Fruit fly (Drosophila melanogaster) Kc167 (cell line): ENCODE measurements around the gene CG1142.

Experiments
- Myc ChIP-seq: fragments of >200 bp; optimal IDR thresholded peaks from 2 replicates; lab custom pipeline; 2017; ENCODE audit warnings: missing external identifiers
- Sin3A ChIP-seq: fragments of >200 bp; optimal IDR thresholded peaks from 2 replicates; lab custom pipeline; 2018; ENCODE audit warnings: missing external identifiers
- h ChIP-seq: fragments of >200 bp; optimal IDR thresholded peaks from 3 replicates; lab custom pipeline; 2018; ENCODE audit warnings: missing external identifiers
- insv ChIP-seq: fragments of >200 bp; optimal IDR thresholded peaks from 3 replicates; lab custom pipeline; 2018; ENCODE audit warnings: missing external identifiers
- psq ChIP-seq: fragments of >200 bp; optimal IDR thresholded peaks from 2 replicates; lab custom pipeline; 2017; ENCODE audit warnings: missing external identifiers
- ttk ChIP-seq: sonication (Bioruptor generic); optimal IDR thresholded peaks from 2 replicates; lab custom pipeline; 2017; ENCODE audit warnings: missing external identifiers

Gene CG1142

DNA sequence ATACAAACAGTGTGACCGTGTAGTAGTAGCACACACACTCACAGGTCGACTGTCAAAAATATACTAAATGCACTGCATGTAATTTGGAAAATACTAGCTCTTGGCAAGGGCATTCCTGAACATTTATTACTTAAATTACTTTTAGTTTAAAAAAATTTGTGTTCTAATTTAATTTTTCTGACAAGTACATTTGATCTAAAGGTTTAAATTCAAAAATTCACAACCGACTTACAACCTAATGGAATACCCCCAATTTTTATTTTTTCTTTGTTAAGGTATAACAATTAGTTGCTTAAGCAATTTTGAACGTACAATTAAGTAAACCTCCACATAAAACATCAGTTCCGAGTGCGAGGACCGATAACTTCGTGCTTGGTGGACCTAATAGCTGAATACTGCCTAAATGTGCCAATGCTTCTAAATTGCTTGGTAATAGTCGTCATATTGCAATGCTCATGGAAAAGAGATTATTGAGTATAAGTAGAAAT is at the start of gene CG1142:
Gene CG1142 (minus strand): TSS at position 15 of the 488 bp plus-strand sequence.
- TF ChIP-seq Myc (lab: Kevin White, UChicago) = no peak
- TF ChIP-seq ttk (lab: Kevin White, UChicago) = no peak
- TF ChIP-seq psq (lab: Kevin White, UChicago) = no peak

DNA sequence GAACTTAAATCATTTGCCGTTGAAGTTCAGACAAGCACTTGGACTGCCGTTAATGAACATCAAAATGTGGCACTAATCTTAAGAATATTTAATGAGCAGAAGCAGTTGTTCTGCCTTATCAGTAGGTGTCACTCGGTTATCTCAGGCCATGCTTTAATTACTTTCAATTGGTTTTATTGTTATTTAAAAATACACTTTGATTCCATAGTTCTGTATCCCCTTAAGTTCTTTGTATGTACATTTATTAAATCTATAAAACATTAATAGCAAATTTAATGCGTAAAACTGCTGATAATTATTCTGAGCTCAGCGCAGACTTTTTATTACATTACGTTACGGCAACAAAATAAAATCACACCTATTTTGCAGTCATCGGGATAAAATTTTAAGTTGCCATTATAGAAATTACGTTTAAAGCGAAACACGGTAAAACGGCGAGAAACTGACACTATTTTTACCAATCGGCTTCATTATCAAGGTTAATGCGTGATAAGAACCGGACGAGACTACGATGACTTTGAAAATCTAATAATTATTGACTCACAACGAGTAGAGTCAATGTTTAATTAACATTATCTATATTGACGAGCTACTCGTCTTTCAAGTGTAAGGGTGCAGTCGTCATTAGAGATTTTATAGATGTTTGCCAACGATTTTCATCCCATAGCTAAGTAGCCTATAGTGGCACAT is 48.8 kb upstream of the CG1142 start:
- TF ChIP-seq Sin3A (lab: Kevin White, UChicago) (no peak), ttk (lab: Kevin White, UChicago) (no peak), psq (lab: Kevin White, UChicago) (no peak), Myc (lab: Kevin White, UChicago) (no peak), h (lab: Kevin White, UChicago) (no peak), insv (lab: Kevin White, UChicago) (no peak)

DNA sequence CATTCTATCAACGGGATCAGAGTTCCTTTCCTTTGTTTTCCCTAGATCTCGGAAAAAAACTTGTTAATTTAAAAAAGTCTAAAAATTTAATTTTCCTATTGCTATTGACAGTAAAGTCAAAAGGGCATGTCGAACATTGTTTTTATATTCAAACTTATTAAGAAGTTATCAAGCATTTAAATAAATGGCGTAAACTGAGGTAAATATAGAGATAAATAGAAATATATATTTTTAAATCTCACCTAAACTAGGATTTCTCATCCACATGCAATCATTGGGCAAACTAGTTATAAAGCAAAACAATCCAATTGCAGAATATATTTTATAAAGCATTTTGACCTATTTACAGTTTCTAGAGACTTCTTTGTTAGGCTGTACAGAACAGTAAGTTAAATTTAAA is 45.8 kb upstream of the CG1142 start, which contains the start of gene Ubc84D:
Gene Ubc84D (minus strand): TSS at position 101 of the 400 bp plus-strand sequence.
- no peak for TF ChIP-seq Sin3A (lab: Kevin White, UChicago)
- no peak for TF ChIP-seq psq (lab: Kevin White, UChicago)
- no peak for TF ChIP-seq insv (lab: Kevin White, UChicago)
- no peak for TF ChIP-seq h (lab: Kevin White, UChicago)
- no peak for TF ChIP-seq Myc (lab: Kevin White, UChicago)
- TF ChIP-seq ttk (lab: Kevin White, UChicago) = no peak

DNA sequence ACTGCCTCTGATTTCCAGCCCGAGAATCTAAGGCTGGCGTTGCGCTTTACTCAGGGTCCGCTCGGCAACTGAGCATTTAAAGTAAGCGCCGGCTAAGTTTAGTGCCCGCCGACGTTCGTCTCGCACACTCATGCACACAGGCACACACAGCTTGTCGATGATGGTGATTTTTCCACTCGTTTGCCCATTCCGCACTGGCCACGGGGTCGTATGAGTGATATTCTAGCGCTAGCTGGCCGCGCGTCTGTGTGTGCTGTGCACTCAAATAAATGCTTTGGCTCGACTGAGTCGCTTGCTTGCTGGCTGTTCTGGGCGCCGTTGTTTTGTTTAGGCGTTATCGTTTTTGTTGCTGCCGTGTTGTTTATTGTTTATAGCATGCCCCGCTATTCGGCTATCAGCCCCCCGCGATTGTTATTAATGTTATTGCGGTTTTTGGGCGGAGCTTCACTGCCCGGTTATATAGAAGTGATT is 42.1 kb upstream of the CG1142 start, which contains the start of gene alpha-Est8:
Gene alpha-Est8 (minus strand): TSS at position 72 of the 471 bp plus-strand sequence.
- no peak for TF ChIP-seq psq (lab: Kevin White, UChicago)
- no peak for TF ChIP-seq Myc (lab: Kevin White, UChicago)
- no peak for TF ChIP-seq ttk (lab: Kevin White, UChicago)
- TF ChIP-seq insv (lab: Kevin White, UChicago) = no peak
- TF ChIP-seq h (lab: Kevin White, UChicago) = no peak
- no peak for TF ChIP-seq Sin3A (lab: Kevin White, UChicago)

DNA sequence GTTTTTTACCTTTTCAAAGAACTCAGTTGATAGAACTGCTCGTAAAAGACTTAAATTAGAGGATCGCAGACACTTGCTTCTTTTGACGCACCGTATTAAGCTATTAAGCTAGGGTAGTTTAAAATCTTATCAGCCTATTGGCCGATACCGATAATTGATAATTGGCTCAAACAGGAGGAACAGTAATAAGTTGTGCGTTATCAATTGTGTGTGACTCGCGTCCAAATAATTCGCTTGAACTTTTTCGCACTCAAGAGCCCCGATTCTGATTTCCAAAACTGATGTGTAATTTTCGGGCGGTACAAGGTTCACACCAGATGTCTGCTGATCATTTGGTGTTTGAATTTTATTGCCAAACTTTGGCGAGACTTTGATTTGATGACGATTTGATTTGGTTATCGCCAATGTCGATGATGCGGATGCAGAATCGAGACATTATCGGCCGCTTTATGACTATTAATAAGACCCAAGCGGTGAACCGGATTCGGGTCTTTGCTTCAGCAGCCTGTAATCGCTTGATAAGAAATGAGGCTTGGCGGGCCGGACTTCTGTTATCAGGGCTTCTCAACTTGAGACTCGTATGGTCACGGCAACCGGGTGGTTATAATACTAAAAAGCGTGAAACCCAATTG is 40.8 kb upstream of the CG1142 start:
- TF ChIP-seq ttk (lab: Kevin White, UChicago) (no peak), Myc (lab: Kevin White, UChicago) (no peak), Sin3A (lab: Kevin White, UChicago) (no peak), psq (lab: Kevin White, UChicago) (no peak)

DNA sequence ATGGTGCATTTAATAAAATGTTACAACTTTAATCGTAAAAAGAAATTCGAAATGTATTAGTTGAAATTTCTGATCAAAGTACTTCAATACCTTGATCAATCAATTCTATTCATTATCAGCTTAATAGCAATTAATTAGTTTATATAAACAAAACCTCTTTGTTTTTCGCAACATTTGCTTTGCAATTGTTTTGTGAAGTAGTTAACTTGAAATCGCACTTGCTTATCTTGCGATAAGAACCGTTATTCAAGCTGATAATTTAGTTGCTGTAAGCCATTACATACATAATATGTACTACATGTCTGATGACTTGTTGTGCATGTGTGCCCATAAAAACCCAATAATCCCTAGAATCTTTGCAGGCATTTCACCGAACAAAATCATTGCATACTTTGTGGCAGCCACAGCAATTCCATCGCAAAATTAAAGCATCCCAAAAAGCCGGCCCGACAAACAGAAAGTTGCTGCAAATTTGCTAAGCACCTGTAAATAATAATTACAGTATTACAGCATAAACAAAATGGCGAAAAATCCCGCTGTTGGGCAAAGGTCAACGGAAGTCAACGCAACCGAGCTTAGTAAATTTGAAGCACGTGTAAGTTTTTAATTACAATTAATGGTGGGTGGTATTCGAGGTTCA is 34.7 kb upstream of the CG1142 start:
- TF ChIP-seq psq (lab: Kevin White, UChicago) (no peak), h (lab: Kevin White, UChicago) (no peak), Myc (lab: Kevin White, UChicago) (no peak), insv (lab: Kevin White, UChicago) (no peak), ttk (lab: Kevin White, UChicago) (no peak), Sin3A (lab: Kevin White, UChicago) (no peak)

DNA sequence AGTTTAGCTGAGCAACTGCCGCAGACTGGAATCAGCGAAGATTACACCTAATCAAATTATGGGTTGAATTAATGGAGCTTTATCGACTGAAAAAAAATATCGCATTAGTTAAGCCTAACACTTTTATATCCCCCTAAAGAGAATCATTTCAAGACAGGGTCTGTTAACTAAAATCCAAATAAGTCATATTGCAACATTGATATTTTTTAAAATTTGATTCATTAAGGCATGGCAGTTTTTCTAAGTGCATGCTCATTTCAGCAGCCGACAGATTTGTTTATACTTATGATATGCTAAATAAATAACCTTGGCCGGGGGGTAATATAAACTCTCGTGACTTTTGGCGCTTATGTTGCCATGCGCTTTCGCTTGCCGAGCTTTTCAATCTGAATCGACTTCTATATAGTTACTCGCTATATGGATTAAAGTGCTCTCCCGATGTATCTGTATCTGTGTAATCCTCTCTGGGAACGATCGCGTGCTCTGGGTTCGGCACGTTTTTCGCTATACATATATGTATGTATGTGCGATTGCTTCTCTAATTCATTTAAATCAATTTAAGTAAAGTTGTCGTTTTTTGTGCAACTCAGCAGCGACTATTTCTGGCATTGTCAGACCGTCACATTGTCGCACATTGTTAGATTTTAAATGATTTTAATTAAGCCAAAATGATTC is 32.9 kb upstream of the CG1142 start:
- TF ChIP-seq Sin3A (lab: Kevin White, UChicago) (no peak), h (lab: Kevin White, UChicago) (no peak), ttk (lab: Kevin White, UChicago) (no peak), insv (lab: Kevin White, UChicago) (no peak), psq (lab: Kevin White, UChicago) (no peak), Myc (lab: Kevin White, UChicago) (no peak)

DNA sequence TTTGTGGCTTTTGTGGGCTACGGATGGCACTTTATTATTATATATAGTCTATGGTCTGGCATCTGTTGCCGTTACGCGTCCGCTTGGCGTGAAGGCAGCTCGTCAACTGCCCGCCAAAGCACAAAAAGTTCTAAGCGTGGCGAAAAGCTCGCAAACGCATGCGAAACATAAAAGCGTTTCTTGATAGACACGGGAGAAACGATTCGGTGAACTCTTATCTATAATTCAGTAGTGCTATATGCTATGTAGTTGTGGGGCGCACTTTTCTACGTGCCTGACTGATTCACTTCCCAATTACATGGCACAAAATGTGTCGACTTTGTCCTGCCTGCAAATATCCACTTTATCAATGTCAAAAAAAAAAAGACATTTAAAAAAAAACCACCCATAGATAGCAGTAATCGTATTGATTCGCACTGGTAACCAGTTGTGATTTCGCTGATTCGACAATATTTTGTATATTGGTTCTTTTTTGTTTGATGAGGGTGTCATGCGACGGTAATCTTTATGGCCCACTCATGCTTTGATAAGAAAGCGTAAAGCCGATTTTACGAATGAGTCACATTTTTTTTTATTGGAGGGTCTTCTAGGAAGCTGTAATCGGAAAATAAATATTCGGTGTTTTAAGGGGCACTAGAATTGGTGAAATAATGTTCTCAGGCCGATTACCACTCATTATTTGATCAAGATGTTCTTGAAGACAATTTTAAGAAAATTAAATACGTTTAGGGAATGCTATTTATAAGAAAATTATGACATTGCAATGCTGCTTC is 31.6 kb upstream of the CG1142 start, which contains the start of gene alpha-Est9:
Gene alpha-Est9 (minus strand): TSS at position 110 of the 773 bp plus-strand sequence.
- no peak for TF ChIP-seq Sin3A (lab: Kevin White, UChicago)
- TF ChIP-seq Myc (lab: Kevin White, UChicago) = no peak
- no peak for TF ChIP-seq ttk (lab: Kevin White, UChicago)
- TF ChIP-seq insv (lab: Kevin White, UChicago) = no peak
- TF ChIP-seq psq (lab: Kevin White, UChicago) = no peak
- TF ChIP-seq h (lab: Kevin White, UChicago) = no peak

DNA sequence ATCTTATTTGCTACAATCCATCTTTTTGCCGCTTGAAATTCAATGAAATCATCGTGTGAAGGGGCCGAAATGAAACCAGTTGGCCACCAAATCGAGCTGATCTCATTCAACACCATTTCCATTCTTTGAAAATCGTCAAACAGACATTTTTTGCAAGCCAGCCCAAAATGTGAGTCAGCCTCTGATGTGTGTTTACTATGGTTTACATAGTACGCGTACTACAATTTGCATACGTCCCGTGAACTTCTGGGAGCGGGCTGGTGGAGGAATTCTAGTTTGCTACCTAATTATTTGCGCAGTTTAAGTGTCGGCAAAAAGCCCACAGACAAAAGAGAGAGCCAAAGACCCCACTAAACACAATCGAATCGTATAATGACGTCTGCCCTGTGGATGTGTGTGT is 29.6 kb upstream of the CG1142 start:
- no peak for TF ChIP-seq Myc (lab: Kevin White, UChicago)
- TF ChIP-seq ttk (lab: Kevin White, UChicago) = no peak
- no peak for TF ChIP-seq psq (lab: Kevin White, UChicago)
- no peak for TF ChIP-seq insv (lab: Kevin White, UChicago)
- TF ChIP-seq h (lab: Kevin White, UChicago) = no peak
- no peak for TF ChIP-seq Sin3A (lab: Kevin White, UChicago)

DNA sequence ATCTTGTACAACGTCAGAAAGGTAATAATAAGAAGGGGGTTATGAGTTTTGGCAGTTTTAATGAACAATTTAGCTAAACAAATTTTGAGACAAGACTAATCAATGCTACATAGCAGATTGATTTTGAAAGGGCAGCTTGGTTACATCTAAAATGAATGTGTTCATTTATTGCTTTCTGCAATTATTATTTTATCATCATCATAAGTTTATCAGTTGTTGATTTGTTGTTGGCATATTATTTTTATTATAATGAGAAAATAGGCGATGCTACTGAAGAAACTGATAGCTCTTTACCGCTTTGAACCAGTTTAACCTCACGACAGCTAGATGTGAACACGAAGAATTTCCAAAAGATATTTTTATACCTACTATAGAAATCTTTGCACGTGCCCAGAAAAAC is 28.7 kb upstream of the CG1142 start, which contains the start of gene Mics1:
Gene Mics1 (minus strand): TSS at position 101 of the 400 bp plus-strand sequence.
- no peak for TF ChIP-seq Myc (lab: Kevin White, UChicago)
- no peak for TF ChIP-seq ttk (lab: Kevin White, UChicago)
- TF ChIP-seq h (lab: Kevin White, UChicago) = no peak
